Worm (Caenorhabditis elegans): Measurements from ENCODE around the gene B0547.2.

ce11 chrIV:5631628-5632027 lies 14.2 kb upstream of the B0547.2 start, which contains the start of gene ttbk-8.2:
- TF ChIP-seq unc-62 (GFP tag; optimal IDR thresholded peaks at IDR 0.05): no peak
- TF ChIP-seq eor-1 (tag; optimal IDR thresholded peaks at IDR 0.05): no peak
- no peak for TF ChIP-seq lin-39 (tag; optimal IDR thresholded peaks at IDR 0.05)
- no peak for TF ChIP-seq nhr-28 (tag; optimal IDR thresholded peaks at IDR 0.05)
- TF ChIP-seq elt-3 (tag; optimal IDR thresholded peaks at IDR 0.05): no peak
- TF ChIP-seq fkh-10 (GFP tag; optimal IDR thresholded peaks at IDR 0.05): no peak
- no peak for TF ChIP-seq daf-12 (tag; optimal IDR thresholded peaks at IDR 0.05)
- TF ChIP-seq nhr-77 (tag; optimal IDR thresholded peaks at IDR 0.05): no peak
- TF ChIP-seq lin-15B (tag; optimal IDR thresholded peaks at IDR 0.05): no peak
- TF ChIP-seq elt-2 (tag; optimal IDR thresholded peaks at IDR 0.05): no peak
- no peak for TF ChIP-seq ama-1 (optimal IDR thresholded peaks at IDR 0.05)
- no peak for TF ChIP-seq mdl-1 (tag; optimal IDR thresholded peaks at IDR 0.05)
- TF ChIP-seq elt-1 (tag; optimal IDR thresholded peaks at IDR 0.05): no peak
- no peak for TF ChIP-seq nhr-76 (tag; optimal IDR thresholded peaks at IDR 0.05)

Measured in whole organism, L3 larva.